Worm (Caenorhabditis elegans): Measurements from ENCODE around the gene F38E9.4.
"Not testable (repeated sequence)": the region's sequence is repeated elsewhere in the genome, so short reads cannot be mapped to it uniquely, and the experiment has no call there.

F38E9.4 gene

DNA sequence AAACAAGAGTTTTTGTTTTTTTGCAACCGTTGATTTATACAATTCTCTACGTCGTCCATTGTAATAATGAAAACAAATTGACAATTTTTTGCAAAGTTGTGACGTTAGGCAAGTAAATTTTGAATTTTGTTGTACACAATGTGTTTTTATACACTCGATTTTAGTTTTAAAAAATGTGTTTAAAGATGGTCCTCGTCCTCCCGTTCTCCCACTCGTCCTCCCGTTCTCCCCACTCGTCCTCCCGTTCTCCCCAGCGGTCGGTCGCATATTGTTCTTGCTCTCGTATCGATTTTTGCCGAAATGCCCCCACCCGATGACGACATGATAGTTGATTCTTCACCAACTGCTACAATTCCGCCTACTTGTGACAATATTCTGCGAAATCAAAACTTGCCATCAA is at the start of gene F38E9.4:
Gene F38E9.4, plus strand, starts transcription at position 301 of the 400 bp plus-strand sequence.
- TF ChIP-seq F39B2.1 (GFP tag; IDR thresholded peaks at IDR 0.05); lsy-27 (tag; optimal IDR thresholded peaks at IDR 0.05; ENCODE audit: borderline replicate concordance, insufficient read depth); ztf-26 (tag; optimal IDR thresholded peaks at IDR 0.05): not testable (repeated sequence)

DNA sequence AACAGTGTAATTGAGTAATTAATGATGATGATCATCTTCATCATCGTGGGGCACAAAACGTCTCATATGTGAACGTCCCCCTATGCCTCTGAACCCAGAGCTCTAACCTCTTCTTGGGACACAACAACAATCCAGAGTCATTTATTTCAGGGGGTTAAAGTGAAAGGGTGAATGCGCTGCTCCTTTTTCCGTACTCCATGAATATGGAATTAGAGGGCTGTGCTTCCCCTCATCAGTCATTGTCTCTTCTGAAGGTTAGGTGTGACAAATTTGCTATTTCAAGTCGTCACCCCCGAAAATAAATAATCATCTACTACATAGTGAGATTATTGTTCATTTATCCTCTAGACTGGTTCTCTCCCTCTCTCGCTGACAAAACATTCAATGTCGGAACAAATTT is 49.4 kb upstream of the F38E9.4 start:
- TF ChIP-seq cebp-1 (GFP tag; IDR thresholded peaks at IDR 0.05) (no peak), cebp-1 (tag; optimal IDR thresholded peaks at IDR 0.05) (no peak), mel-28 (tag; optimal IDR thresholded peaks at IDR 0.05; ENCODE audit: borderline replicate concordance) (no peak), attf-3 (GFP tag; conservative IDR thresholded peaks at IDR 0.05) (no peak), let-607 (tag; optimal IDR thresholded peaks at IDR 0.05) (no peak), dpl-1 (GFP tag; optimal IDR thresholded peaks at IDR 0.05) (no peak), F55B11.4 (tag; optimal IDR thresholded peaks at IDR 0.05; ENCODE audit: borderline replicate concordance, insufficient read depth) (no peak), lir-1 (GFP tag; conservative IDR thresholded peaks at IDR 0.05) (no peak), attf-6 (GFP tag; IDR thresholded peaks at IDR 0.05) (no peak), nfya-1 (tag; optimal IDR thresholded peaks at IDR 0.05; ENCODE audit: borderline replicate concordance, insufficient read depth) (no peak), K11D2.4 (GFP tag; IDR thresholded peaks at IDR 0.05) (no peak), zfh-2 (GFP tag; conservative IDR thresholded peaks at IDR 0.05) (no peak), snpc-1.1 (tag; optimal IDR thresholded peaks at IDR 0.05; ENCODE audit: insufficient read depth) (no peak), ztf-26 (tag; optimal IDR thresholded peaks at IDR 0.05) (no peak), unc-62 (GFP tag; optimal IDR thresholded peaks at IDR 0.05) (no peak), zim-3 (tag; optimal IDR thresholded peaks at IDR 0.05) (no peak), pbrm-1 (GFP tag; IDR thresholded peaks at IDR 0.05) (no peak)

DNA sequence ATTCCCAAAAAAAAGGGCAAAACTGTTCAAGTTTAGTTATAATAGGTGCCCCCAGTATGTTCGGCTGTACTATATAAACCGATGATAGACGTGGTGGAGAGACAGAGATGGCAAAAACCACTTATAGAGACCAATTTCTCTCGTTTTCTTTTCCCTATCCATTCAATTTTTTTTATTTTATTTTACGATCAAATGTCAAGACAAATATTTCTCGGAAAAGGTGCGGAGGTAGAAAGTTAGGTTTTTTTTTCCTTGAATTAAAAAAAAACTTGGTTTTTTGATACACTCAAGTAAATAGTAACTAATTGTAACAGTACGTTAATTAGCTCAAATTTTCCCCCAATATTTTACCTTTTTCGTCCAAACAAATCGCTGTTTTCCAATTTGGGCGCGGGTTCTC is 49.0 kb upstream of the F38E9.4 start:
- TF ChIP-seq madf-6 (GFP tag; IDR thresholded peaks at IDR 0.05) (no peak), zim-3 (tag; optimal IDR thresholded peaks at IDR 0.05) (no peak), Y56A3A.18 (GFP tag; IDR thresholded peaks at IDR 0.05) (no peak), die-1 (tag; optimal IDR thresholded peaks at IDR 0.05) (no peak), ztf-3 (GFP tag; optimal IDR thresholded peaks at IDR 0.05) (no peak), F37B4.10 (GFP tag; IDR thresholded peaks at IDR 0.05) (no peak), aptf-3 (GFP tag; IDR thresholded peaks at IDR 0.05) (no peak), lin-54 (GFP tag; optimal IDR thresholded peaks at IDR 0.05) (no peak), attf-3 (GFP tag; conservative IDR thresholded peaks at IDR 0.05) (no peak), efl-1 (GFP tag; optimal IDR thresholded peaks at IDR 0.05) (no peak), aptf-2 (GFP tag; conservative IDR thresholded peaks at IDR 0.05) (no peak), mxl-1 (tag; optimal IDR thresholded peaks at IDR 0.05) (no peak), ceh-40 (GFP tag; IDR thresholded peaks at IDR 0.05) (no peak), F55B11.4 (tag; optimal IDR thresholded peaks at IDR 0.05; ENCODE audit: borderline replicate concordance, insufficient read depth) (no peak), hsf-1 (GFP tag; IDR thresholded peaks at IDR 0.05) (no peak), nhr-120 (GFP tag; IDR thresholded peaks at IDR 0.05) (no peak), T26A5.8 (tag; optimal IDR thresholded peaks at IDR 0.05) (no peak), Y79H2A.3 (GFP tag; conservative IDR thresholded peaks at IDR 0.05) (no peak), snpc-4 (GFP tag; optimal IDR thresholded peaks at IDR 0.05) (no peak), snpc-4 (tag; optimal IDR thresholded peaks at IDR 0.05) (no peak), snpc-1.1 (tag; optimal IDR thresholded peaks at IDR 0.05; ENCODE audit: insufficient read depth) (no peak)
